Worm (Caenorhabditis elegans) whole organism, L4 larva: ENCODE measurements around the gene nhr-13.

Experiments
- F37D6.2 ChIP-seq: sonication (generic microtip); optimal IDR thresholded peaks from 2 replicates; lab custom pipeline; 2016; ENCODE audit warnings: mild to moderate bottlenecking, missing genetic modification characterization, missing compliant biosample characterization
- F44E2.7 ChIP-seq: fragments of 200-800 bp; sonication (Bioruptor generic); IDR thresholded peaks from 2 replicates; pipeline ENCODE4 v2.1.2; 2022; ENCODE audit warnings: missing genetic modification characterization, missing compliant biosample characterization
- R02D3.7 ChIP-seq: fragments of 150-350 bp; sonication (generic microtip); optimal IDR thresholded peaks from 3 replicates; lab custom pipeline; 2014; ENCODE audit warnings: missing biosample characterization, missing genetic modification characterization
- T20F7.1 ChIP-seq: fragments of 200-800 bp; sonication (Bioruptor generic); optimal IDR thresholded peaks from 2 replicates; lab custom pipeline; 2018; ENCODE audit warnings: mild to moderate bottlenecking, missing genetic modification characterization, missing compliant biosample characterization
- Y48G9A.11 ChIP-seq: fragments of 200-800 bp; sonication (Bioruptor generic); IDR thresholded peaks from 2 replicates; pipeline ENCODE4 v1.3.6; 2022; ENCODE audit warnings: missing genetic modification reagents, missing genetic modification characterization, missing compliant biosample characterization
- Y5F2A.4 ChIP-seq: fragments of 200-800 bp; sonication (Bioruptor generic); optimal IDR thresholded peaks from 2 replicates; lab custom pipeline; 2018; ENCODE audit warnings: mild to moderate bottlenecking, missing genetic modification characterization, missing compliant biosample characterization
- ZK337.2 ChIP-seq: fragments of 200-800 bp; sonication (Bioruptor generic); IDR thresholded peaks from 2 replicates; pipeline ENCODE4 v1.3.6; 2022; ENCODE audit warnings: missing genetic modification reagents, missing genetic modification characterization, missing compliant biosample characterization
- ama-1 ChIP-seq: fragments of 150-350 bp; optimal IDR thresholded peaks from 2 replicates; lab custom pipeline; 2014; ENCODE audit warnings: inconsistent platforms, mixed read lengths
- ceh-20 ChIP-seq: fragments of 200-800 bp; sonication (Bioruptor generic); IDR thresholded peaks from 2 replicates; pipeline ENCODE4 v1.3.6; 2022; ENCODE audit warnings: missing genetic modification reagents, missing genetic modification characterization, missing compliant biosample characterization
- ceh-44 ChIP-seq: fragments of 200-800 bp; sonication (Bioruptor generic); IDR thresholded peaks from 2 replicates; pipeline ENCODE4 v1.3.6; 2022; ENCODE audit warnings: missing genetic modification reagents, missing genetic modification characterization, missing compliant biosample characterization
- ceh-62 ChIP-seq: sonication (generic microtip); optimal IDR thresholded peaks from 2 replicates; lab custom pipeline; 2017; ENCODE audit warnings: missing biosample characterization, missing genetic modification characterization
- ctbp-1 ChIP-seq: fragments of 200-800 bp; sonication (Bioruptor generic); IDR thresholded peaks from 2 replicates; pipeline ENCODE4 v1.3.6; 2022; ENCODE audit warnings: missing genetic modification reagents, missing genetic modification characterization, missing compliant biosample characterization
- daf-8 ChIP-seq: fragments of 200-800 bp; sonication (Bioruptor generic); IDR thresholded peaks from 2 replicates; pipeline ENCODE4 v1.3.6; 2022; ENCODE audit warnings: missing genetic modification characterization, missing compliant biosample characterization
- dmd-6 ChIP-seq: fragments of 200-800 bp; sonication (Bioruptor generic); IDR thresholded peaks from 2 replicates; pipeline ENCODE4 v1.3.6; 2022; ENCODE audit warnings: missing genetic modification reagents, missing genetic modification characterization, missing compliant biosample characterization
- dpl-1 ChIP-seq: fragments of 150-350 bp; optimal IDR thresholded peaks from 2 replicates; lab custom pipeline; 2014; ENCODE audit warnings: missing biosample characterization, missing genetic modification reagents, missing genetic modification characterization
- duxl-1 ChIP-seq: sonication (generic microtip); optimal IDR thresholded peaks from 2 replicates; lab custom pipeline; 2016; ENCODE audit warnings: mild to moderate bottlenecking, missing genetic modification characterization, moderate library complexity, missing compliant biosample characterization; ENCODE audit not compliant: poor library complexity
- dve-1 ChIP-seq: sonication (generic microtip); optimal IDR thresholded peaks from 2 replicates; lab custom pipeline; 2017; ENCODE audit warnings: antibody characterized with exemption, mild to moderate bottlenecking, missing genetic modification characterization, missing compliant biosample characterization; ENCODE audit not compliant: insufficient read depth
- egl-27 ChIP-seq: sonication (generic microtip); optimal IDR thresholded peaks from 3 replicates; lab custom pipeline; 2017; ENCODE audit warnings: missing biosample characterization, missing genetic modification reagents, missing genetic modification characterization
- egl-43 ChIP-seq: fragments of 200-800 bp; sonication (Bioruptor generic); IDR thresholded peaks from 2 replicates; pipeline ENCODE4 v1.3.6; 2022; ENCODE audit warnings: missing genetic modification reagents, missing genetic modification characterization, missing compliant biosample characterization
- hlh-30 ChIP-seq: sonication (generic microtip); optimal IDR thresholded peaks from 2 replicates; lab custom pipeline; 2017; ENCODE audit warnings: antibody characterized with exemption, mild to moderate bottlenecking, missing genetic modification characterization, missing compliant biosample characterization; ENCODE audit not compliant: insufficient read depth
- hmg-1.1 ChIP-seq: fragments of 200-800 bp; sonication (Bioruptor generic); IDR thresholded peaks from 2 replicates; pipeline ENCODE4 v1.3.6; 2022; ENCODE audit warnings: missing genetic modification reagents, missing genetic modification characterization, missing compliant biosample characterization
- lin-38 ChIP-seq: fragments of 200-800 bp; sonication (Bioruptor generic); IDR thresholded peaks from 2 replicates; pipeline ENCODE4 v1.3.6; 2022; ENCODE audit warnings: missing genetic modification reagents, missing genetic modification characterization, missing compliant biosample characterization
- lir-3 ChIP-seq: sonication (generic microtip); optimal IDR thresholded peaks from 2 replicates; lab custom pipeline; 2016; ENCODE audit warnings: mild to moderate bottlenecking, missing genetic modification characterization, missing compliant biosample characterization
- madf-5 ChIP-seq, 2 experiments: fragments of 200-800 bp; sonication (Bioruptor generic); IDR thresholded peaks; 2 replicates each; pipeline ENCODE4 v1.3.6; 2022; ENCODE audit warnings: missing compliant biosample characterization in 2 of 2, missing genetic modification characterization in 2 of 2
- nhr-102 ChIP-seq: sonication (generic microtip); optimal IDR thresholded peaks from 2 replicates; lab custom pipeline; 2016; ENCODE audit warnings: mild to moderate bottlenecking, missing genetic modification characterization, moderate library complexity, missing compliant biosample characterization
- nhr-11 ChIP-seq: fragments of 150-350 bp; optimal IDR thresholded peaks from 2 replicates; lab custom pipeline; 2014; ENCODE audit warnings: missing biosample characterization, missing genetic modification characterization
- nhr-41 ChIP-seq: fragments of 200-800 bp; sonication (Bioruptor generic); IDR thresholded peaks from 2 replicates; pipeline ENCODE4 v1.3.6; 2022; ENCODE audit warnings: missing genetic modification reagents, missing genetic modification characterization, missing compliant biosample characterization
- nhr-6 ChIP-seq: fragments of 150-350 bp; optimal IDR thresholded peaks from 2 replicates; lab custom pipeline; 2014; ENCODE audit warnings: missing biosample characterization, missing genetic modification characterization
- pha-4 ChIP-seq, 2 experiments: fragments of 150-350 bp in 1 of 2; fragments of 200-800 bp in 1 of 2; sonication (Bioruptor generic) in 1 of 2; IDR thresholded peaks in 1 of 2; optimal IDR thresholded peaks in 1 of 2; 2 replicates each; pipeline versions ENCODE4 v1.3.6 to Lab custom; 2014 to 2022; ENCODE audit warnings: missing genetic modification characterization in 2 of 2, missing genetic modification reagents in 2 of 2, missing biosample characterization in 1 of 2, missing compliant biosample characterization in 1 of 2
- sdz-12 ChIP-seq: fragments of 200-800 bp; sonication (Bioruptor generic); optimal IDR thresholded peaks from 2 replicates; lab custom pipeline; 2018; ENCODE audit warnings: mild to moderate bottlenecking, missing genetic modification characterization, missing compliant biosample characterization
- snpc-1.2 ChIP-seq: fragments of 200-800 bp; sonication (Bioruptor generic); IDR thresholded peaks from 2 replicates; pipeline ENCODE4 v1.3.6; 2022; ENCODE audit warnings: missing genetic modification reagents, missing genetic modification characterization, missing compliant biosample characterization
- tra-1 ChIP-seq: fragments of 200-800 bp; sonication (Bioruptor generic); IDR thresholded peaks from 2 replicates; pipeline ENCODE4 v1.3.6; 2022; ENCODE audit warnings: missing genetic modification reagents, missing genetic modification characterization, missing compliant biosample characterization
- unc-130 ChIP-seq: sonication (generic microtip); optimal IDR thresholded peaks from 2 replicates; lab custom pipeline; 2016; ENCODE audit warnings: missing genetic modification reagents, missing genetic modification characterization, missing compliant biosample characterization
- unc-39 ChIP-seq: sonication (generic microtip); optimal IDR thresholded peaks from 2 replicates; lab custom pipeline; 2017; ENCODE audit warnings: missing biosample characterization, missing genetic modification characterization

nhr-13 gene

ce11 chrV:2156830-2157229 lies 35.5 kb upstream of the nhr-13 start, which contains the start of gene srbc-22:
Gene srbc-22, plus strand, starts transcription at chrV:2157130.
- TF ChIP-seq Y5F2A.4 (GFP tag; lab: Kevin White, UChicago) = no peak
- TF ChIP-seq unc-39 = no peak
- no peak for TF ChIP-seq F37D6.2
- no peak for TF ChIP-seq nhr-6 (tag; lab: Kevin White, UChicago)
- TF ChIP-seq lir-3 (tag; lab: Kevin White, UChicago) = no peak
- TF ChIP-seq ama-1 (lab: Kevin White, UChicago) = no peak
- no peak for TF ChIP-seq ceh-62 (tag; lab: Kevin White, UChicago)
- no peak for TF ChIP-seq madf-5 (GFP tag; IDR thresholded peaks at IDR 0.05; lab: Robert Waterston, UW)
- TF ChIP-seq ctbp-1 (GFP tag; lab: Robert Waterston, UW) = no peak
- no peak for TF ChIP-seq nhr-11 (tag; lab: Kevin White, UChicago)
- no peak for TF ChIP-seq sdz-12 (GFP tag; lab: Kevin White, UChicago)
- TF ChIP-seq, all 104 proteins: peak for 0

- TF ChIP-seq ceh-44 (GFP tag; lab: Robert Waterston, UW) = no peak
- TF ChIP-seq Y48G9A.11 (GFP tag; lab: Robert Waterston, UW) = no peak
- TF ChIP-seq hlh-30 (tag; lab: Kevin White, UChicago) = no peak
- no peak for TF ChIP-seq madf-5 (GFP tag; IDR thresholded peaks at IDR 0.05; lab: Robert Waterston, UW)
- TF ChIP-seq, all 104 proteins: peak for 0
These were observed 33.0 kb upstream of the nhr-13 start, which contains the start of gene C45H4.14 for ce11 chrV:2159331-2159730. Gene C45H4.14, minus strand, starts transcription at chrV:2159431.

- no peak for TF ChIP-seq R02D3.7 (tag; lab: Kevin White, UChicago)
- TF ChIP-seq duxl-1 = no peak
- no peak for TF ChIP-seq dmd-6 (GFP tag; lab: Robert Waterston, UW)
- no peak for TF ChIP-seq snpc-1.2 (GFP tag; lab: Robert Waterston, UW)
- TF ChIP-seq T20F7.1 (GFP tag; lab: Kevin White, UChicago) = no peak
- TF ChIP-seq egl-43 (GFP tag; lab: Robert Waterston, UW) = no peak
- TF ChIP-seq F44E2.7 (GFP tag; lab: Robert Waterston, UW) = no peak
- TF ChIP-seq dpl-1 (GFP tag; lab: Kevin White, UChicago) = no peak
These were observed 28.6 kb upstream of the nhr-13 start, which contains the start of gene str-255 for ce11 chrV:2163735-2164134. Gene str-255, minus strand, starts transcription at chrV:2163835.

ce11 chrV:2166679-2167078 lies 25.6 kb upstream of the nhr-13 start, which contains the start of gene srbc-19:
Gene srbc-19, minus strand, starts transcription at chrV:2166779.
- TF ChIP-seq egl-27 (tag; lab: Kevin White, UChicago) (no peak), F44E2.7 (GFP tag; lab: Robert Waterston, UW) (no peak), lin-38 (GFP tag; lab: Robert Waterston, UW) (no peak), pha-4 (GFP tag; IDR thresholded peaks at IDR 0.05; lab: Robert Waterston, UW) (no peak), pha-4 (tag; optimal IDR thresholded peaks at IDR 0.05; lab: Kevin White, UChicago) (no peak), unc-130 (GFP tag; lab: Kevin White, UChicago) (no peak), dve-1 (tag; lab: Kevin White, UChicago) (no peak), ZK337.2 (GFP tag; lab: Robert Waterston, UW) (no peak), ceh-20 (GFP tag; lab: Robert Waterston, UW) (no peak), nhr-102 (tag; lab: Kevin White, UChicago) (no peak), nhr-41 (GFP tag; lab: Robert Waterston, UW) (no peak), hmg-1.1 (GFP tag; lab: Robert Waterston, UW) (no peak), tra-1 (no peak), daf-8 (no peak)
